Fruit fly (Drosophila melanogaster) whole organism, embryonic: ENCODE results near the gene enc.
A peak's percentile ranks its signal among the peaks of the same experiment; 100 is the strongest.

Source experiments
- Atf-2 ChIP-seq: fragments of 200-800 bp; sonication (Bioruptor generic); optimal IDR thresholded peaks from 2 replicates; lab custom pipeline; 2016; ENCODE audit warnings: missing biosample characterization, missing genetic modification characterization
- Awh ChIP-seq: fragments of 200-800 bp; sonication (Bioruptor generic); IDR thresholded peaks from 2 replicates; pipeline ENCODE4, ENCODE4 v1.3.6; 2022; ENCODE audit warnings: missing biosample characterization, missing genetic modification characterization
- BtbVII ChIP-seq: fragments of 200-800 bp; sonication (Bioruptor generic); optimal IDR thresholded peaks from 3 replicates; lab custom pipeline; 2017; ENCODE audit warnings: missing biosample characterization, mild to moderate bottlenecking, missing genetic modification characterization
- CG10431 ChIP-seq: fragments of 200-800 bp; sonication (Bioruptor generic); optimal IDR thresholded peaks from 3 replicates; lab custom pipeline; 2018; ENCODE audit warnings: missing biosample characterization, mild to moderate bottlenecking, missing genetic modification characterization
- CG11695 ChIP-seq: fragments of 200-800 bp; sonication (Bioruptor generic); IDR thresholded peaks from 3 replicates; pipeline ENCODE4 v1.3.6; 2022; ENCODE audit warnings: missing biosample characterization, missing genetic modification characterization
- CG11696 ChIP-seq: fragments of 200-800 bp; sonication (Bioruptor generic); IDR thresholded peaks from 2 replicates; pipeline ENCODE4 v1.3.6; 2022; ENCODE audit warnings: missing biosample characterization, missing genetic modification characterization
- CG12071 ChIP-seq: fragments of 200-800 bp; sonication (Bioruptor generic); optimal IDR thresholded peaks from 3 replicates; lab custom pipeline; 2018; ENCODE audit warnings: missing biosample characterization, mild to moderate bottlenecking, missing genetic modification characterization
- CG12219 ChIP-seq: fragments of 200-800 bp; sonication (Bioruptor generic); optimal IDR thresholded peaks from 3 replicates; lab custom pipeline; 2018; ENCODE audit warnings: missing biosample characterization, mild to moderate bottlenecking, missing genetic modification characterization
- CG12391 ChIP-seq: fragments of 200-800 bp; sonication (Bioruptor generic); optimal IDR thresholded peaks from 3 replicates; lab custom pipeline; 2018; ENCODE audit warnings: missing biosample characterization, mild to moderate bottlenecking, missing genetic modification characterization, moderate library complexity
- CG15011 ChIP-seq: fragments of 200-800 bp; sonication (Bioruptor generic); optimal IDR thresholded peaks from 3 replicates; lab custom pipeline; 2018; ENCODE audit warnings: missing biosample characterization, mild to moderate bottlenecking, missing genetic modification characterization
- CG15269 ChIP-seq: fragments of 200-800 bp; sonication (Bioruptor generic); optimal IDR thresholded peaks from 2 replicates; lab custom pipeline; 2018; ENCODE audit warnings: missing biosample characterization, mild to moderate bottlenecking, missing genetic modification characterization, moderate library complexity
- CG15479 ChIP-seq: fragments of 200-800 bp; sonication (Bioruptor generic); optimal IDR thresholded peaks from 3 replicates; lab custom pipeline; 2019; ENCODE audit warnings: missing biosample characterization, mild to moderate bottlenecking, missing genetic modification characterization, moderate library complexity
- CG1602 ChIP-seq: fragments of 200-800 bp; sonication (Bioruptor generic); optimal IDR thresholded peaks from 3 replicates; lab custom pipeline; 2016; ENCODE audit warnings: missing biosample characterization, missing genetic modification characterization
- CG17568 ChIP-seq: fragments of 200-800 bp; sonication (Bioruptor generic); optimal IDR thresholded peaks from 2 replicates; lab custom pipeline; 2018; ENCODE audit warnings: missing biosample characterization, mild to moderate bottlenecking, missing genetic modification characterization, moderate library complexity
- CG1792 ChIP-seq: fragments of 200-800 bp; sonication (Bioruptor generic); optimal IDR thresholded peaks from 2 replicates; lab custom pipeline; 2016; ENCODE audit warnings: missing biosample characterization, missing genetic modification characterization
- CG2875 ChIP-seq: fragments of 200-800 bp; sonication (Bioruptor generic); optimal IDR thresholded peaks from 2 replicates; lab custom pipeline; 2017; ENCODE audit warnings: missing biosample characterization, mild to moderate bottlenecking, missing genetic modification characterization, missing genetic modification reagents
- CG2889 ChIP-seq: fragments of 200-800 bp; sonication (Bioruptor generic); IDR thresholded peaks from 3 replicates; pipeline ENCODE4 v1.3.6; 2022; ENCODE audit warnings: missing biosample characterization, missing genetic modification characterization
- CG4404 ChIP-seq: fragments of 200-800 bp; sonication (Bioruptor generic); IDR thresholded peaks from 2 replicates; pipeline ENCODE4 v1.3.6; 2022; ENCODE audit warnings: missing biosample characterization, missing genetic modification characterization
- CG5180 ChIP-seq: fragments of 200-800 bp; sonication (Bioruptor generic); optimal IDR thresholded peaks from 3 replicates; lab custom pipeline; 2017; ENCODE audit warnings: missing biosample characterization, missing genetic modification characterization, mild to moderate bottlenecking, moderate library complexity, missing genetic modification reagents
- CG5953 ChIP-seq: fragments of 200-800 bp; sonication (Bioruptor generic); IDR thresholded peaks from 2 replicates; pipeline ENCODE4 v1.3.6; 2022; ENCODE audit warnings: missing biosample characterization, missing genetic modification characterization
- CG7786 ChIP-seq: fragments of 200-800 bp; sonication (Bioruptor generic); optimal IDR thresholded peaks from 2 replicates; lab custom pipeline; 2016; ENCODE audit warnings: missing biosample characterization, missing genetic modification characterization
- CG8290 ChIP-seq, 3 experiments: fragments of 200-800 bp; sonication (Bioruptor generic); optimal IDR thresholded peaks; 2 replicates each; lab custom pipeline; 2016 to 2019; ENCODE audit warnings: missing biosample characterization in 3 of 3, missing genetic modification characterization in 3 of 3, mild to moderate bottlenecking in 2 of 3, moderate library complexity in 1 of 3
- CG8359 ChIP-seq: fragments of 200-800 bp; sonication (Bioruptor generic); optimal IDR thresholded peaks from 2 replicates; lab custom pipeline; 2017; ENCODE audit warnings: missing biosample characterization, mild to moderate bottlenecking, missing genetic modification characterization, borderline replicate concordance
- CG9609 ChIP-seq: fragments of 200-800 bp; sonication (Bioruptor generic); optimal IDR thresholded peaks from 3 replicates; lab custom pipeline; 2016; ENCODE audit warnings: missing biosample characterization, missing genetic modification characterization
- Camta ChIP-seq: fragments of 200-800 bp; sonication (Bioruptor generic); optimal IDR thresholded peaks from 2 replicates; lab custom pipeline; 2016; ENCODE audit warnings: missing biosample characterization, missing genetic modification characterization
- D ChIP-seq, 2 experiments: fragments of 200-800 bp in 1 of 2; fragments of >200 bp in 1 of 2; sonication (Bioruptor generic) in 1 of 2; optimal IDR thresholded peaks; 2 replicates in 1 of 2; 3 replicates in 1 of 2; lab custom pipeline; 2017; ENCODE audit warnings: mild to moderate bottlenecking in 1 of 2, missing biosample characterization in 1 of 2, missing genetic modification characterization in 1 of 2, missing genetic modification reagents in 1 of 2
- Dfd ChIP-seq, 2 experiments: fragments of >200 bp; optimal IDR thresholded peaks; 2 replicates each; lab custom pipeline; 2017; ENCODE audit warnings: missing biosample characterization in 2 of 2, missing genetic modification characterization in 2 of 2
- HLH54F ChIP-seq: fragments of 200-800 bp; sonication (Bioruptor generic); optimal IDR thresholded peaks from 3 replicates; lab custom pipeline; 2016; ENCODE audit warnings: missing biosample characterization, missing genetic modification characterization
- Myb ChIP-seq: fragments of 200-800 bp; sonication (Bioruptor generic); optimal IDR thresholded peaks from 2 replicates; lab custom pipeline; 2016; ENCODE audit warnings: missing biosample characterization, missing genetic modification characterization
- Rx ChIP-seq: fragments of 200-800 bp; sonication (Bioruptor generic); IDR thresholded peaks from 2 replicates; pipeline ENCODE4 v1.3.6; 2022; ENCODE audit warnings: missing biosample characterization, missing genetic modification characterization
- Six4 ChIP-seq: fragments of 200-800 bp; sonication (Bioruptor generic); optimal IDR thresholded peaks from 2 replicates; lab custom pipeline; 2016; ENCODE audit warnings: missing biosample characterization, missing genetic modification characterization
- Taf1 ChIP-seq: fragments of 200-800 bp; sonication (Bioruptor generic); IDR thresholded peaks from 2 replicates; pipeline ENCODE4 v1.3.6; 2022; ENCODE audit warnings: missing biosample characterization, missing genetic modification characterization
- Usf ChIP-seq: fragments of 200-800 bp; sonication (Bioruptor generic); optimal IDR thresholded peaks from 2 replicates; lab custom pipeline; 2017; ENCODE audit warnings: missing genotype, missing biosample characterization, missing genetic modification characterization
- YL-1 ChIP-seq: fragments of 200-800 bp; sonication (Bioruptor generic); optimal IDR thresholded peaks from 3 replicates; lab custom pipeline; 2017; ENCODE audit warnings: missing biosample characterization, mild to moderate bottlenecking, missing genetic modification characterization
- ato ChIP-seq: fragments of 200-800 bp; sonication (Bioruptor generic); IDR thresholded peaks from 2 replicates; pipeline ENCODE4 v1.3.6; 2022; ENCODE audit warnings: missing biosample characterization, missing genetic modification characterization; ENCODE audit not compliant: partially characterized antibody
- cato ChIP-seq: fragments of 200-800 bp; sonication (Bioruptor generic); optimal IDR thresholded peaks from 2 replicates; lab custom pipeline; 2016; ENCODE audit warnings: missing biosample characterization, missing genetic modification characterization, borderline replicate concordance
- dan ChIP-seq: fragments of 200-800 bp; sonication (Bioruptor generic); IDR thresholded peaks from 2 replicates; pipeline ENCODE4 v1.3.6; 2022; ENCODE audit warnings: missing biosample characterization, missing genetic modification characterization
- dysf ChIP-seq: fragments of 200-800 bp; sonication (Bioruptor generic); IDR thresholded peaks from 3 replicates; pipeline ENCODE4 v1.3.6; 2022; ENCODE audit warnings: missing biosample characterization, missing genetic modification characterization
- fd64A ChIP-seq: fragments of 200-800 bp; sonication (Bioruptor generic); optimal IDR thresholded peaks from 3 replicates; lab custom pipeline; 2018; ENCODE audit warnings: missing biosample characterization, mild to moderate bottlenecking, missing genetic modification characterization
- gcm2 ChIP-seq: fragments of 200-800 bp; sonication (Bioruptor generic); optimal IDR thresholded peaks from 2 replicates; lab custom pipeline; 2016; ENCODE audit warnings: missing biosample characterization, missing genetic modification characterization
- ham ChIP-seq: fragments of 200-800 bp; sonication (Bioruptor generic); IDR thresholded peaks from 2 replicates; pipeline ENCODE4 v1.3.6; 2022; ENCODE audit warnings: missing biosample characterization, missing genetic modification characterization
- hkb ChIP-seq, 2 experiments: fragments of 200-800 bp in 1 of 2; fragments of >200 bp in 1 of 2; sonication (Bioruptor generic) in 1 of 2; IDR thresholded peaks in 1 of 2; optimal IDR thresholded peaks in 1 of 2; 2 replicates each; pipeline versions ENCODE4 v1.3.6 to Lab custom; 2017 to 2022; ENCODE audit warnings: missing biosample characterization in 1 of 2, missing genetic modification characterization in 1 of 2
- lilli ChIP-seq: fragments of 200-800 bp; sonication (Bioruptor generic); optimal IDR thresholded peaks from 3 replicates; lab custom pipeline; 2016; ENCODE audit warnings: missing biosample characterization, missing genetic modification characterization
- psq ChIP-seq: fragments of 200-800 bp; sonication (Bioruptor generic); optimal IDR thresholded peaks from 2 replicates; lab custom pipeline; 2017; ENCODE audit warnings: missing biosample characterization, missing genetic modification characterization
- ranshi ChIP-seq: fragments of 200-800 bp; sonication (Bioruptor generic); IDR thresholded peaks from 2 replicates; pipeline ENCODE4 v1.3.6; 2022; ENCODE audit warnings: missing biosample characterization, missing genetic modification characterization
- sob ChIP-seq: fragments of 200-800 bp; sonication (Bioruptor generic); IDR thresholded peaks from 2 replicates; pipeline ENCODE4 v1.3.6; 2022; ENCODE audit warnings: missing biosample characterization, missing genetic modification characterization
- sqz ChIP-seq: fragments of 200-800 bp; sonication (Bioruptor generic); optimal IDR thresholded peaks from 3 replicates; lab custom pipeline; 2018; ENCODE audit warnings: missing biosample characterization, mild to moderate bottlenecking, missing genetic modification characterization
- unc-4 ChIP-seq: fragments of 200-800 bp; sonication (Bioruptor generic); IDR thresholded peaks from 2 replicates; pipeline ENCODE4 v1.3.6; 2022; ENCODE audit warnings: missing biosample characterization, missing genetic modification characterization; ENCODE audit not compliant: partially characterized antibody
- vnd ChIP-seq: fragments of 200-800 bp; sonication (Bioruptor generic); IDR thresholded peaks from 3 replicates; pipeline ENCODE4 v1.3.6; 2022; ENCODE audit warnings: missing biosample characterization, missing genetic modification characterization; ENCODE audit not compliant: partially characterized antibody
- z ChIP-seq: fragments of 200-800 bp; sonication (Bioruptor generic); IDR thresholded peaks from 3 replicates; pipeline ENCODE4 v1.3.6; 2022; ENCODE audit warnings: missing biosample characterization, missing genetic modification characterization
- zfh1 ChIP-seq: fragments of 200-800 bp; sonication (Bioruptor generic); IDR thresholded peaks from 3 replicates; pipeline ENCODE4 v1.3.6; 2022; ENCODE audit warnings: missing biosample characterization, missing genetic modification characterization

enc gene

DNA sequence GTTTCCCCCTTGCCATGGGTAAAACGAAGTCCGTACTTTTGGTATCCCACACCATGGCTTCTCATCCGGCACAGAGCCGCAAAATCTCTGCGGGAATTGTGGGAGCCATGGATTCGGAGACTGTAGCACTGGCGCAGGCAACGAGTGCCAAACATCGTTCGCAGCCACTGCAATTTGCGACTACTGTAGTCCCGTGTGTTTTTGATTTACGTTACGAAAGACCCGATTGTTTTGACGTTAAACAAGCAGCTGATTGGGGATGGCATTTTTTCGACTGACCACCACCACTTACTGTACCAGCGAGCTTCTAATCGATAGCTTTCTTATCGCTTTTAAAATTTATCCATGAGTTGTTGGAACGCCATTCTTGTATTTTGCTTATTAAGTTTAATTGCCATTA is 8.5 kb upstream of the enc start, which contains the start of gene CG32262 (continued):
- TF ChIP-seq YL-1 (no peak), dysf (no peak), Rx (GFP tag; lab: Robert Waterston, UW) (no peak), CG4404 (GFP tag; lab: Robert Waterston, UW) (no peak), Dfd (GFP tag; optimal IDR thresholded peaks at IDR 0.05; lab: Kevin White, UChicago) (no peak), CG12071 (no peak), hkb (optimal IDR thresholded peaks at IDR 0.05; lab: Kevin White, UChicago) (no peak), hkb (GFP tag; IDR thresholded peaks at IDR 0.05; lab: Robert Waterston, UW) (no peak), lilli (GFP tag; lab: Kevin White, UChicago) (no peak), CG15269 (tag; lab: Kevin White, UChicago) (no peak), Usf (no peak), CG5180 (GFP tag; lab: Kevin White, UChicago) (peak; percentile 93), HLH54F (GFP tag; lab: Kevin White, UChicago) (no peak), BtbVII (GFP tag; lab: Kevin White, UChicago) (no peak), CG11696 (GFP tag; lab: Robert Waterston, UW) (no peak), sqz (GFP tag; lab: Kevin White, UChicago) (no peak), CG12219 (no peak), Awh (GFP tag; lab: Robert Waterston, UW) (no peak), CG10431 (GFP tag; lab: Kevin White, UChicago) (no peak), CG8359 (no peak), ranshi (GFP tag; lab: Robert Waterston, UW) (no peak), CG12391 (no peak), cato (GFP tag; lab: Kevin White, UChicago) (no peak), CG2875 (GFP tag; lab: Kevin White, UChicago) (no peak), CG7786 (GFP tag; lab: Kevin White, UChicago) (no peak), zfh1 (GFP tag; lab: Robert Waterston, UW) (no peak), CG5953 (no peak), z (no peak), Taf1 (GFP tag; lab: Robert Waterston, UW) (no peak), gcm2 (GFP tag; lab: Kevin White, UChicago) (no peak), vnd (GFP tag; lab: Robert Waterston, UW) (no peak; the same call in 2 of the 3 replicates), Camta (GFP tag; lab: Kevin White, UChicago) (no peak), Six4 (GFP tag; lab: Kevin White, UChicago) (no peak), D (optimal IDR thresholded peaks at IDR 0.05; lab: Kevin White, UChicago) (no peak), D (GFP tag; optimal IDR thresholded peaks at IDR 0.05; lab: Kevin White, UChicago) (no peak), psq (GFP tag; lab: Kevin White, UChicago) (no peak), CG1792 (GFP tag; lab: Kevin White, UChicago) (no peak), CG8290 (GFP tag; optimal IDR thresholded peaks at IDR 0.05; lab: Kevin White, UChicago) (no peak), CG8290 (tag; optimal IDR thresholded peaks at IDR 0.05; lab: Kevin White, UChicago) (peak in 1 of 2 experiments; percentile 39), dan (GFP tag; lab: Robert Waterston, UW) (no peak), CG17568 (no peak), unc-4 (GFP tag; lab: Robert Waterston, UW) (peak; percentile 65), Atf-2 (GFP tag; lab: Kevin White, UChicago) (no peak), ato (no peak), CG2889 (no peak), CG9609 (GFP tag; lab: Kevin White, UChicago) (no peak), CG15011 (GFP tag; lab: Kevin White, UChicago) (no peak), fd64A (GFP tag; lab: Kevin White, UChicago) (no peak), CG15479 (no peak), Myb (GFP tag; lab: Kevin White, UChicago) (peak; percentile 30), CG1602 (no peak), sob (no peak), ham (GFP tag; lab: Robert Waterston, UW) (no peak), CG11695 (no peak)
